Fruit fly (Drosophila melanogaster) whole organism, adult: ENCODE results near the gene Rat1.

Source experiments
- CG1620 ChIP-seq: fragments of 200-800 bp; sonication (Bioruptor generic); optimal IDR thresholded peaks from 2 replicates; lab custom pipeline; 2016; ENCODE audit warnings: missing biosample characterization, missing genetic modification characterization
- CG33017 ChIP-seq: fragments of 200-800 bp; sonication (Bioruptor generic); optimal IDR thresholded peaks from 2 replicates; lab custom pipeline; 2018; ENCODE audit warnings: missing biosample characterization, mild to moderate bottlenecking, missing genetic modification characterization, moderate library complexity
- CG7045 ChIP-seq: fragments of 200-800 bp; sonication (Bioruptor generic); optimal IDR thresholded peaks from 2 replicates; lab custom pipeline; 2017; ENCODE audit warnings: missing biosample characterization, mild to moderate bottlenecking, missing genetic modification characterization
- Clk ChIP-seq: fragments of 200-800 bp; sonication (Bioruptor generic); optimal IDR thresholded peaks from 2 replicates; lab custom pipeline; 2017; ENCODE audit warnings: missing biosample characterization, missing genetic modification characterization
- Crg-1 ChIP-seq: fragments of 200-800 bp; sonication (Bioruptor generic); optimal IDR thresholded peaks from 2 replicates; lab custom pipeline; 2016; ENCODE audit warnings: missing biosample characterization, missing genetic modification characterization
- Hr96 ChIP-seq: fragments of 200-800 bp; sonication (Bioruptor generic); optimal IDR thresholded peaks from 2 replicates; lab custom pipeline; 2016; ENCODE audit warnings: missing biosample characterization, missing genetic modification characterization
- Mnt ChIP-seq: fragments of 200-800 bp; sonication (Bioruptor generic); optimal IDR thresholded peaks from 2 replicates; lab custom pipeline; 2016; ENCODE audit warnings: missing biosample characterization, mild to moderate bottlenecking, missing genetic modification characterization
- bab1 ChIP-seq: fragments of 200-800 bp; sonication (Bioruptor generic); optimal IDR thresholded peaks from 3 replicates; lab custom pipeline; 2019; ENCODE audit warnings: missing biosample characterization, mild to moderate bottlenecking, missing genetic modification characterization, moderate library complexity
- cic ChIP-seq: fragments of 200-800 bp; sonication (Bioruptor generic); optimal IDR thresholded peaks from 2 replicates; lab custom pipeline; 2017; ENCODE audit warnings: missing biosample characterization, mild to moderate bottlenecking, missing genetic modification characterization, moderate library complexity
- cnc ChIP-seq, 2 experiments: fragments of >200 bp; optimal IDR thresholded peaks; 2 replicates each; lab custom pipeline; 2017
- kay ChIP-seq: fragments of 200-800 bp; sonication (Bioruptor generic); peaks from one replicate; lab custom pipeline; 2016; ENCODE audit warnings: missing biosample characterization, missing genetic modification characterization, borderline replicate concordance
- ovo ChIP-seq: fragments of 200-800 bp; sonication (Bioruptor generic); optimal IDR thresholded peaks from 2 replicates; lab custom pipeline; 2016; ENCODE audit warnings: missing biosample characterization, missing genetic modification characterization

- TF ChIP-seq cnc (optimal IDR thresholded peaks at IDR 0.05; lab: Kevin White, UChicago) (no peak), bab1 (GFP tag; lab: Kevin White, UChicago) (no peak), cic (GFP tag; lab: Kevin White, UChicago) (no peak), kay (GFP tag; lab: Kevin White, UChicago) (no peak), CG1620 (GFP tag; lab: Kevin White, UChicago) (no peak), CG7045 (GFP tag; lab: Kevin White, UChicago) (no peak), Hr96 (no peak), ovo (GFP tag; lab: Kevin White, UChicago) (no peak), Clk (GFP tag; lab: Kevin White, UChicago) (no peak), Mnt (GFP tag; lab: Kevin White, UChicago) (no peak), CG33017 (tag; lab: Kevin White, UChicago) (no peak), Crg-1 (GFP tag; lab: Kevin White, UChicago) (no peak)
Observed at dm6 chr2L:6916345-6916744, 8.5 kb downstream of the Rat1 start, which contains the start of gene CG32829.
